In the genomic region with DNA sequence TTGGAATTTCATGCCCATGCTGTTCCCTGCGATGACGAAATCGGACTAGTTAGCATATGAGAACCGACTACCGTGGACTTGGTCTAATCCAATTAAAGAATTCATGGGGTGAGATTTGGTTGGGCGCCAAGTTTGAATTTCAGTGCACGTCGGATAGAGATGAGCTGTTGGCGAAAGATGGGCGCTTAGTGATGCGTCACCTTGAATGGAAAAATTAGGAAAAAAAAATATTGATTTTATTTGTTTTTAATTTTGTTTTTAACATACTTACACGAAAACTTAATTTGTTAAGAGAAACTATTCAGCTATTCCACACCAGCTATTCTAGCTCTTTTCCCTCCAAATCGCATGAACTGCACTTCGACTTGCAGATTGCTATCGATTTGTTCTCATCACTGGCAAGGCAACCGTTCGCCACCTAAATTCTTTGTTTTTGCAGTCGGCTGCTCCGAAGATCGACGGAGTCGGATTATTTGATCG, we compare ENCODE assay signal across 5 fruit fly cellular contexts.
A peak's percentile ranks its signal among the peaks of the same experiment; 100 is the strongest.
TF ChIP-seq lines count a peak whose summit lies in the region.

Gene ninaG, minus strand, starts transcription at position 51 of the 480 bp plus-strand sequence.
Gene Sptz, plus strand, starts transcription at position 450 of the 480 bp plus-strand sequence.

TF ChIP-seq in whole organism, adult, 20 proteins besides CTCF, POLR2A, EP300 and RAD21 (continued from another document):
- TF ChIP-seq CG7045 (GFP tag; optimal IDR thresholded peaks at IDR 0.05; lab: Kevin White, UChicago) (peak; percentile 87), Clk (GFP tag; optimal IDR thresholded peaks at IDR 0.05; lab: Kevin White, UChicago) (peak; percentile 73), kay (GFP tag; lab: Kevin White, UChicago; ENCODE audit: borderline replicate concordance) (no peak)

TF ChIP-seq in whole organism, embryonic, 481 proteins besides CTCF, POLR2A, EP300 and RAD21 (continued from another document and continues in another):
- TF ChIP-seq CG4854 (GFP tag; optimal IDR thresholded peaks at IDR 0.05; lab: Kevin White, UChicago) (no peak), CG18476 (GFP tag; optimal IDR thresholded peaks at IDR 0.05; lab: Kevin White, UChicago) (peak; percentile 93), zen (tag; optimal IDR thresholded peaks at IDR 0.05; lab: Kevin White, UChicago) (peak; percentile 94), repo (GFP tag; optimal IDR thresholded peaks at IDR 0.05; lab: Kevin White, UChicago) (peak; percentile 91), CG5953 (GFP tag; IDR thresholded peaks at IDR 0.05; lab: Robert Waterston, UW) (peak; percentile 87), slp2 (GFP tag; optimal IDR thresholded peaks at IDR 0.05; lab: Kevin White, UChicago) (peak; percentile 90), kah (GFP tag; optimal IDR thresholded peaks at IDR 0.05; lab: Kevin White, UChicago) (peak; percentile 34), CG34376 (GFP tag; optimal IDR thresholded peaks at IDR 0.05; lab: Kevin White, UChicago) (peak; percentile 74), Dad (GFP tag; optimal IDR thresholded peaks at IDR 0.05; lab: Kevin White, UChicago) (peak; percentile 93), nom (GFP tag; optimal IDR thresholded peaks at IDR 0.05; lab: Kevin White, UChicago) (no peak), tgo (GFP tag; IDR thresholded peaks at IDR 0.05; lab: Robert Waterston, UW) (peak; percentile 96), CG18764 (GFP tag; optimal IDR thresholded peaks at IDR 0.05; lab: Kevin White, UChicago) (peak; percentile 90), Spps (tag; optimal IDR thresholded peaks at IDR 0.05; lab: Kevin White, UChicago) (peak; percentile 87), dm (GFP tag; optimal IDR thresholded peaks at IDR 0.05; lab: Kevin White, UChicago) (peak; percentile 88), CG12071 (GFP tag; optimal IDR thresholded peaks at IDR 0.05; lab: Kevin White, UChicago) (peak; percentile 48), Ada2b (GFP tag; IDR thresholded peaks at IDR 0.05; lab: Robert Waterston, UW) (peak; percentile 95), jumu (GFP tag; optimal IDR thresholded peaks at IDR 0.05; lab: Kevin White, UChicago) (peak; percentile 95), CG43689 (GFP tag; IDR thresholded peaks at IDR 0.05; lab: Robert Waterston, UW) (peak; percentile 83), vvl (GFP tag; IDR thresholded peaks at IDR 0.05; lab: Robert Waterston, UW) (peak; percentile 98), ATbp (GFP tag; optimal IDR thresholded peaks at IDR 0.05; lab: Kevin White, UChicago) (no peak), psq (GFP tag; optimal IDR thresholded peaks at IDR 0.05; lab: Kevin White, UChicago) (peak; percentile 84), CHES-1-like (GFP tag; optimal IDR thresholded peaks at IDR 0.05; lab: Kevin White, UChicago) (peak; percentile 93), Ets65A (GFP tag; lab: Kevin White, UChicago) (peak; percentile 100), Mes4 (GFP tag; optimal IDR thresholded peaks at IDR 0.05; lab: Kevin White, UChicago) (peak; percentile 86), fd96Cb (tag; optimal IDR thresholded peaks at IDR 0.05; lab: Kevin White, UChicago) (peak; percentile 92), CG2875 (GFP tag; optimal IDR thresholded peaks at IDR 0.05; lab: Kevin White, UChicago) (peak; percentile 74), p53 (GFP tag; optimal IDR thresholded peaks at IDR 0.05; lab: Kevin White, UChicago) (peak; percentile 73), gsb (GFP tag; IDR thresholded peaks at IDR 0.05; lab: Robert Waterston, UW) (peak; percentile 87), Fer1 (GFP tag; optimal IDR thresholded peaks at IDR 0.05; lab: Kevin White, UChicago) (no peak), oc (tag; optimal IDR thresholded peaks at IDR 0.05; lab: Kevin White, UChicago) (peak; percentile 85), maf-S (GFP tag; optimal IDR thresholded peaks at IDR 0.05; lab: Kevin White, UChicago) (peak; percentile 92)

TF ChIP-seq in whole organism, prepupa, 60 proteins besides CTCF, POLR2A, EP300 and RAD21 (continued from another document and continues in another):
- TF ChIP-seq CG10631 (GFP tag; optimal IDR thresholded peaks at IDR 0.05; lab: Kevin White, UChicago) (peak; percentile 94), Eip93F (GFP tag; optimal IDR thresholded peaks at IDR 0.05; lab: Kevin White, UChicago) (peak; percentile 76), pdm3 (GFP tag; optimal IDR thresholded peaks at IDR 0.05; lab: Kevin White, UChicago) (peak; percentile 94), CG8632 (GFP tag; optimal IDR thresholded peaks at IDR 0.05; lab: Kevin White, UChicago) (peak; percentile 85), Met (GFP tag; optimal IDR thresholded peaks at IDR 0.05; lab: Kevin White, UChicago) (no peak), fd59A (GFP tag; optimal IDR thresholded peaks at IDR 0.05; lab: Kevin White, UChicago) (peak; percentile 77), CG3032 (tag; optimal IDR thresholded peaks at IDR 0.05; lab: Kevin White, UChicago) (peak; percentile 89), Smox (GFP tag; optimal IDR thresholded peaks at IDR 0.05; lab: Kevin White, UChicago) (peak; percentile 93), net (GFP tag; optimal IDR thresholded peaks at IDR 0.05; lab: Kevin White, UChicago) (peak; percentile 88), Hr38 (GFP tag; optimal IDR thresholded peaks at IDR 0.05; lab: Kevin White, UChicago) (peak; percentile 50), Blimp-1 (GFP tag; optimal IDR thresholded peaks at IDR 0.05; lab: Kevin White, UChicago) (peak; percentile 76), Ets96B (tag; optimal IDR thresholded peaks at IDR 0.05; lab: Kevin White, UChicago) (peak; percentile 88), ss (GFP tag; optimal IDR thresholded peaks at IDR 0.05; lab: Kevin White, UChicago) (no peak), svp (GFP tag; lab: Kevin White, UChicago) (peak; percentile 98), Ets21C (GFP tag; optimal IDR thresholded peaks at IDR 0.05; lab: Kevin White, UChicago) (peak; percentile 96), Lpt (GFP tag; optimal IDR thresholded peaks at IDR 0.05; lab: Kevin White, UChicago) (peak; percentile 87), dac (GFP tag; optimal IDR thresholded peaks at IDR 0.05; lab: Kevin White, UChicago) (peak; percentile 89), fd85E (GFP tag; optimal IDR thresholded peaks at IDR 0.05; lab: Kevin White, UChicago) (no peak), CG8119 (GFP tag; IDR thresholded peaks at IDR 0.05; lab: Robert Waterston, UW) (peak; percentile 88), CG6808 (GFP tag; optimal IDR thresholded peaks at IDR 0.05; lab: Kevin White, UChicago) (no peak), CG10669 (GFP tag; optimal IDR thresholded peaks at IDR 0.05; lab: Kevin White, UChicago) (no peak), spab (GFP tag; optimal IDR thresholded peaks at IDR 0.05; lab: Kevin White, UChicago) (no peak), CG16779 (tag; optimal IDR thresholded peaks at IDR 0.05; lab: Kevin White, UChicago) (peak; percentile 65), Gug (GFP tag; IDR thresholded peaks at IDR 0.05; lab: Robert Waterston, UW) (peak; percentile 94), esn (GFP tag; optimal IDR thresholded peaks at IDR 0.05; lab: Kevin White, UChicago) (peak; percentile 95), Eip78C (GFP tag; lab: Kevin White, UChicago) (peak; percentile 98), CG9139 (GFP tag; optimal IDR thresholded peaks at IDR 0.05; lab: Kevin White, UChicago) (no peak), acj6 (GFP tag; optimal IDR thresholded peaks at IDR 0.05; lab: Kevin White, UChicago) (peak; percentile 96), CG6163 (GFP tag; IDR thresholded peaks at IDR 0.05; lab: Robert Waterston, UW) (peak; percentile 93), CG11294 (GFP tag; IDR thresholded peaks at IDR 0.05; lab: Robert Waterston, UW) (peak; percentile 90), eg (GFP tag; IDR thresholded peaks at IDR 0.05; lab: Robert Waterston, UW) (peak; percentile 92), fkh (GFP tag; optimal IDR thresholded peaks at IDR 0.05; lab: Kevin White, UChicago) (no peak), CG6276 (GFP tag; optimal IDR thresholded peaks at IDR 0.05; lab: Kevin White, UChicago) (no peak)

TF ChIP-seq in whole organism, pupa, 21 proteins besides CTCF, POLR2A, EP300 and RAD21 (continued from another document):
- no peak for TF ChIP-seq D1 (tag; optimal IDR thresholded peaks at IDR 0.05; lab: Kevin White, UChicago)

TF ChIP-seq in whole organism, wandering third instar larva, 38 proteins besides CTCF, POLR2A, EP300 and RAD21 (continued from another document):
- TF ChIP-seq Dfd (GFP tag; optimal IDR thresholded peaks at IDR 0.05; lab: Kevin White, UChicago) (no peak), rgr (GFP tag; optimal IDR thresholded peaks at IDR 0.05; lab: Kevin White, UChicago) (peak; percentile 95), woc (GFP tag; optimal IDR thresholded peaks at IDR 0.05; lab: Kevin White, UChicago) (peak; percentile 96), Mio (GFP tag; optimal IDR thresholded peaks at IDR 0.05; lab: Kevin White, UChicago) (peak; percentile 72), Abd-B (GFP tag; optimal IDR thresholded peaks at IDR 0.05; lab: Kevin White, UChicago) (no peak), dsf (GFP tag; optimal IDR thresholded peaks at IDR 0.05; lab: Kevin White, UChicago; ENCODE audit: borderline replicate concordance) (no peak), h (GFP tag; optimal IDR thresholded peaks at IDR 0.05; lab: Kevin White, UChicago) (peak; percentile 96), sv (GFP tag; optimal IDR thresholded peaks at IDR 0.05; lab: Kevin White, UChicago) (peak; percentile 96), Vsx2 (GFP tag; optimal IDR thresholded peaks at IDR 0.05; lab: Kevin White, UChicago; ENCODE audit: partially characterized antibody) (no peak), br (GFP tag; optimal IDR thresholded peaks at IDR 0.05; lab: Kevin White, UChicago) (peak; percentile 95), CG32264 (GFP tag; optimal IDR thresholded peaks at IDR 0.05; lab: Kevin White, UChicago) (peak; percentile 66), CrebA (GFP tag; optimal IDR thresholded peaks at IDR 0.05; lab: Kevin White, UChicago; ENCODE audit: borderline replicate concordance) (no peak), lola (GFP tag; optimal IDR thresholded peaks at IDR 0.05; lab: Kevin White, UChicago) (no peak), Hr78 (GFP tag; optimal IDR thresholded peaks at IDR 0.05; lab: Kevin White, UChicago) (no peak), HLH106 (tag; optimal IDR thresholded peaks at IDR 0.05; lab: Kevin White, UChicago) (peak; percentile 93), Dif (GFP tag; optimal IDR thresholded peaks at IDR 0.05; lab: Kevin White, UChicago; ENCODE audit: partially characterized antibody) (no peak), Hnf4 (GFP tag; optimal IDR thresholded peaks at IDR 0.05; lab: Kevin White, UChicago) (no peak), GATAd (GFP tag; optimal IDR thresholded peaks at IDR 0.05; lab: Kevin White, UChicago) (peak; percentile 76)
